Fruit fly (Drosophila melanogaster): Measurements from ENCODE around the gene Dref.

Gene Dref

dm6 chr2L:9921401-9921800 is 45.6 kb downstream of the Dref start, which contains the start of gene CG4592 (continued):
- TF ChIP-seq CG5245 (GFP tag; optimal IDR thresholded peaks at IDR 0.05) (peak; percentile 48), CG12769 (tag; optimal IDR thresholded peaks at IDR 0.05) (no peak), tgo (GFP tag; IDR thresholded peaks at IDR 0.05) (peak; percentile 63), CoRest (tag; optimal IDR thresholded peaks at IDR 0.05) (peak; percentile 64), ara (GFP tag; IDR thresholded peaks at IDR 0.05) (peak; percentile 53; the same call in 1 of the 2 replicates), hbn (GFP tag; IDR thresholded peaks at IDR 0.05; ENCODE audit: partially characterized antibody) (no peak), CG6272 (GFP tag; IDR thresholded peaks at IDR 0.05) (no peak), E2f1 (GFP tag; IDR thresholded peaks at IDR 0.05) (no peak), CG13287 (GFP tag; IDR thresholded peaks at IDR 0.05; ENCODE audit: partially characterized antibody) (peak; percentile 40; the same call in 1 of the 2 replicates), B-H1 (GFP tag; IDR thresholded peaks at IDR 0.05) (peak; percentile 21; the same call in 1 of the 3 replicates), eyg (GFP tag; optimal IDR thresholded peaks at IDR 0.05) (no peak), Optix (GFP tag; IDR thresholded peaks at IDR 0.05) (0 out of 3 replicates have a peak, but pooled peaks have one; percentile 34), chif (GFP tag; optimal IDR thresholded peaks at IDR 0.05) (peak; percentile 4 to 42), CG3163 (GFP tag; optimal IDR thresholded peaks at IDR 0.05) (no peak), CG17612 (GFP tag; IDR thresholded peaks at IDR 0.05) (no peak), CG15479 (GFP tag; optimal IDR thresholded peaks at IDR 0.05) (no peak), ab (GFP tag; optimal IDR thresholded peaks at IDR 0.05) (no peak), Hand (GFP tag; optimal IDR thresholded peaks at IDR 0.05) (peak; percentile 6), Hey (tag; optimal IDR thresholded peaks at IDR 0.05) (no peak), tx (GFP tag; optimal IDR thresholded peaks at IDR 0.05) (no peak), Fer2 (tag; optimal IDR thresholded peaks at IDR 0.05) (no peak), NC2α (GFP tag; optimal IDR thresholded peaks at IDR 0.05) (no peak), dimm (GFP tag; IDR thresholded peaks at IDR 0.05) (no peak), gcm2 (GFP tag; optimal IDR thresholded peaks at IDR 0.05) (peak; percentile 17), ranshi (GFP tag; IDR thresholded peaks at IDR 0.05) (peak; percentile 66), CG12299 (tag; optimal IDR thresholded peaks at IDR 0.05) (peak; percentile 19), CG14014 (GFP tag; IDR thresholded peaks at IDR 0.05) (peak; percentile 67; the same call in 1 of the 2 replicates), Jarid2 (GFP tag; optimal IDR thresholded peaks at IDR 0.05) (no peak), CG2712 (tag; optimal IDR thresholded peaks at IDR 0.05) (peak; percentile 78), CG13296 (GFP tag; optimal IDR thresholded peaks at IDR 0.05) (peak; percentile 52), ase (GFP tag; IDR thresholded peaks at IDR 0.05) (no peak), BtbVII (GFP tag; optimal IDR thresholded peaks at IDR 0.05) (peak; percentile 36), peb (GFP tag; IDR thresholded peaks at IDR 0.05) (no peak), lola (GFP tag; optimal IDR thresholded peaks at IDR 0.05) (no peak), CG7271 (tag; optimal IDR thresholded peaks at IDR 0.05) (no peak), CrebB (tag; optimal IDR thresholded peaks at IDR 0.05) (peak; percentile 47), CG4707 (GFP tag; optimal IDR thresholded peaks at IDR 0.05) (no peak), gro (GFP tag; optimal IDR thresholded peaks at IDR 0.05) (peak; percentile 67), TFAM (GFP tag; optimal IDR thresholded peaks at IDR 0.05) (no peak), CG7839 (tag; optimal IDR thresholded peaks at IDR 0.05) (no peak), ATbp (GFP tag; optimal IDR thresholded peaks at IDR 0.05) (peak; percentile 42), phol (tag; optimal IDR thresholded peaks at IDR 0.05) (peak; percentile 71), CG12236 (GFP tag; optimal IDR thresholded peaks at IDR 0.05) (no peak), CG13624 (GFP tag; optimal IDR thresholded peaks at IDR 0.05) (no peak), kah (GFP tag; optimal IDR thresholded peaks at IDR 0.05) (peak; percentile 46), chm (GFP tag; IDR thresholded peaks at IDR 0.05) (peak; percentile 90), CG1792 (GFP tag; optimal IDR thresholded peaks at IDR 0.05) (no peak), tll (GFP tag; optimal IDR thresholded peaks at IDR 0.05) (no peak), dpn (GFP tag; optimal IDR thresholded peaks at IDR 0.05) (peak; percentile 24 to 50), nerfin-2 (GFP tag; IDR thresholded peaks at IDR 0.05; ENCODE audit: partially characterized antibody) (no peak), run (tag; optimal IDR thresholded peaks at IDR 0.05) (no peak)

Data from whole organism, embryonic.